Worm (Caenorhabditis elegans): ENCODE measurements around the gene K01G5.10.

ce11 chrIII:10740518-10740917, 17.8 kb downstream of the K01G5.10 start, which contains the start of gene K01G5.8:
- TF ChIP-seq zag-1 (tag; optimal IDR thresholded peaks at IDR 0.05) (no peak), mab-9 (GFP tag; IDR thresholded peaks at IDR 0.05) (no peak), nhr-77 (tag; optimal IDR thresholded peaks at IDR 0.05) (no peak), ceh-90 (tag; optimal IDR thresholded peaks at IDR 0.05) (no peak), unc-130 (tag; optimal IDR thresholded peaks at IDR 0.05) (no peak), mep-1 (tag; optimal IDR thresholded peaks at IDR 0.05) (no peak)
